Worm (Caenorhabditis elegans): ENCODE measurements around the gene Y39B6A.5.

Y39B6A.5 gene

ce11 chrV:19125253-19125652, 33.4 kb downstream of the Y39B6A.5 start:
- TF ChIP-seq lsy-2 (tag; optimal IDR thresholded peaks at IDR 0.05) (no peak), blmp-1 (tag; optimal IDR thresholded peaks at IDR 0.05) (no peak), nhr-2 (tag; optimal IDR thresholded peaks at IDR 0.05) (no peak), nhr-237 (tag; optimal IDR thresholded peaks at IDR 0.05) (no peak), unc-62 (GFP tag; optimal IDR thresholded peaks at IDR 0.05) (no peak), nhr-76 (tag; optimal IDR thresholded peaks at IDR 0.05) (no peak), drap-1 (GFP tag; optimal IDR thresholded peaks at IDR 0.05) (no peak), unc-39 (tag; optimal IDR thresholded peaks at IDR 0.05) (no peak), lin-13 (tag; optimal IDR thresholded peaks at IDR 0.05) (no peak)

- TF ChIP-seq nhr-2 (tag; optimal IDR thresholded peaks at IDR 0.05) (no peak), nhr-237 (tag; optimal IDR thresholded peaks at IDR 0.05) (no peak), nhr-76 (tag; optimal IDR thresholded peaks at IDR 0.05) (no peak), pha-4 (tag; optimal IDR thresholded peaks at IDR 0.05) (no peak), elt-3 (tag; optimal IDR thresholded peaks at IDR 0.05) (no peak), ztf-11 (tag; optimal IDR thresholded peaks at IDR 0.05) (no peak), unc-120 (tag; optimal IDR thresholded peaks at IDR 0.05; ENCODE audit: poor library complexity, severe bottlenecking) (no peak), hlh-1 (tag; optimal IDR thresholded peaks at IDR 0.05) (no peak)
Measured at ce11 chrV:19124586-19124985, 34.1 kb downstream of the Y39B6A.5 start, which contains the start of gene bed-1. Gene bed-1 (minus strand): TSS chrV:19124922.

DNA sequence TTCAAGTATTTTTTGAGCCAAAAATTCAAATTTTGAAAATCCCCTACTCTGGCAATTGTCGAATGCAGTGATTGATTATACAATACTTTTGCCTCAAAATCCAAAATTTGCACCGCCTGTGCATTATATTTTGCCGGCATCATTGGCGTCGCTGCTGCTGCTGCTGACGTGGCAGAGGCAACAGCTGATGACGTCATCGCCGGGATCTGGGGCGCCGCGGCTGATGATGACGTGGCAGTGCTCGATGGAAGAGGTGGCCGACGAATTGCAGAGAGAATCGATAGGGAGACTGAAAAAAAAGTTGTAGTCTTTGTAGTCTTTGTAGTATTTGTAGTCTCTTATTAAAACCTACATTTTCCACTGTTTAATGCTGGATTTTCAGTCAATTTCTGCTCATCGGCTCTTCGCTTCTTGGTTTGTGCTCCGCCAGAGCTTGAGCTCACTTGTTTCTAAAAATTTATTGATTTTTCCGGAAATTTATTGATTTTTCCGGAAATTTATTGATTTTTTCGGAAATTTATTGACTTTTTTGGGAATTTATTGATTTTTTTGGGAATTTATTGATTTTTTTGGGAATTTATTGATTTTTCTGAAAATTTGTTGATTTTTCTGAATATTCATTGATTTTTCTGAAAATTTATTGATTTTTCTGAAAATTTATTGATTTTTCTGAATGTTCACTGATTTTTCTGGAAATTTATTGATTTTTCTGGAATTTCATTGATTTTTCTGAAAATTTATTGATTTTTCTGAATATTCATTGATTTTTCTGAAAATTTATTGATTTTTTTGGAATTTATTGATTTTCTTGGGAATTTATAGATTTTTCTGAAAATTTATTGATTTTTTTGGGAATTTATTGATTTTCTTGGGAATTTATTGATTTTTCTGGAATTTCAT, 37.7 kb downstream of the Y39B6A.5 start:
- no peak for TF ChIP-seq nhr-12 (tag; optimal IDR thresholded peaks at IDR 0.05)
- peak; percentile 63 for TF ChIP-seq zip-8 (tag; optimal IDR thresholded peaks at IDR 0.05)
- no peak for TF ChIP-seq ceh-43 (GFP tag; optimal IDR thresholded peaks at IDR 0.05)

DNA sequence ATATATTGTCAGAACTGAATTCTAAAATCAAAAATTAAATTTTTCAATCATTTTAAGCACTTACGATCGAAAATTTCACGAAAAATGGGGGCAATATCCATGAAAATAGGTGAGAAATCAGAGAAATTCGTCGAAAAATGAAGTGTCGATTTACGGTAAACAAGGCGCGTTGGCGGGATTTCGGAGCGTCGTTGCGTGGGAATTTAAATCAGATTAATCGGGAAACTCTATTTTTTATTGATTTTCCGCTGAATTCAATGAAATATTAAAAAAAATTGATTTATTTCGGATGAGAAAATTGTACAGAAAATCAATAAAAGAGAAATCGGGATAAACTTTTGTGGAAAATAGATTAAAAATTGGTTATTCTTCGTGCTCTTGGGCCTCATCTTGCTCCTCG, 39.4 kb downstream of the Y39B6A.5 start, which contains the start of gene Y39B6A.13:
Y39B6A.13 (minus strand) TSS at position 166 of the 400 bp plus-strand sequence.
- no peak for TF ChIP-seq ztf-11 (tag; optimal IDR thresholded peaks at IDR 0.05)
- TF ChIP-seq elt-3 (tag; optimal IDR thresholded peaks at IDR 0.05), result no peak
- no peak for TF ChIP-seq drap-1 (GFP tag; optimal IDR thresholded peaks at IDR 0.05)
- TF ChIP-seq tbx-8 (GFP tag; optimal IDR thresholded peaks at IDR 0.05), result no peak
- no peak for TF ChIP-seq bed-3 (GFP tag; optimal IDR thresholded peaks at IDR 0.05)
- peak; percentile 86 for TF ChIP-seq ces-1 (GFP tag; optimal IDR thresholded peaks at IDR 0.05)
- no peak for TF ChIP-seq ham-2 (GFP tag; optimal IDR thresholded peaks at IDR 0.05)
- no peak for TF ChIP-seq unc-62 (GFP tag; optimal IDR thresholded peaks at IDR 0.05)
- TF ChIP-seq zip-8 (tag; optimal IDR thresholded peaks at IDR 0.05), result no peak
- no peak for TF ChIP-seq mls-2 (tag; optimal IDR thresholded peaks at IDR 0.05)
- no peak for TF ChIP-seq cnd-1 (tag; optimal IDR thresholded peaks at IDR 0.05)
- TF ChIP-seq M03D4.4 (tag; optimal IDR thresholded peaks at IDR 0.05), result no peak
- no peak for TF ChIP-seq nhr-2 (tag; optimal IDR thresholded peaks at IDR 0.05)
- TF ChIP-seq nhr-76 (tag; optimal IDR thresholded peaks at IDR 0.05), result no peak
- TF ChIP-seq snpc-4 (tag; optimal IDR thresholded peaks at IDR 0.05), result no peak
- TF ChIP-seq pha-4 (tag; optimal IDR thresholded peaks at IDR 0.05), result peak; percentile 12
- TF ChIP-seq lin-32 (GFP tag; optimal IDR thresholded peaks at IDR 0.05), result no peak
- peak; percentile 17 for TF ChIP-seq lsy-2 (tag; optimal IDR thresholded peaks at IDR 0.05)
- TF ChIP-seq mab-5 (tag; optimal IDR thresholded peaks at IDR 0.05), result no peak
- peak; percentile 3 for TF ChIP-seq lin-13 (tag; optimal IDR thresholded peaks at IDR 0.05)

- TF ChIP-seq nhr-237 (tag; optimal IDR thresholded peaks at IDR 0.05) (no peak), unc-62 (GFP tag; optimal IDR thresholded peaks at IDR 0.05) (no peak), sem-2 (GFP tag; optimal IDR thresholded peaks at IDR 0.05) (no peak), ces-1 (GFP tag; optimal IDR thresholded peaks at IDR 0.05) (no peak), unc-120 (tag; optimal IDR thresholded peaks at IDR 0.05; ENCODE audit: poor library complexity, severe bottlenecking) (no peak), ceh-39 (tag; optimal IDR thresholded peaks at IDR 0.05) (no peak), ham-2 (GFP tag; optimal IDR thresholded peaks at IDR 0.05) (no peak), nhr-76 (tag; optimal IDR thresholded peaks at IDR 0.05) (no peak), lin-13 (tag; optimal IDR thresholded peaks at IDR 0.05) (no peak), mls-2 (tag; optimal IDR thresholded peaks at IDR 0.05) (no peak), elt-3 (tag; optimal IDR thresholded peaks at IDR 0.05) (no peak), drap-1 (GFP tag; optimal IDR thresholded peaks at IDR 0.05) (no peak), cnd-1 (tag; optimal IDR thresholded peaks at IDR 0.05) (no peak), lin-32 (GFP tag; optimal IDR thresholded peaks at IDR 0.05) (no peak), unc-39 (tag; optimal IDR thresholded peaks at IDR 0.05) (no peak), zip-8 (tag; optimal IDR thresholded peaks at IDR 0.05) (no peak), hlh-1 (tag; optimal IDR thresholded peaks at IDR 0.05) (no peak), blmp-1 (tag; optimal IDR thresholded peaks at IDR 0.05) (no peak), mep-1 (tag; optimal IDR thresholded peaks at IDR 0.05) (no peak)
Measured at ce11 chrV:19118312-19118711, 40.4 kb downstream of the Y39B6A.5 start, which contains the start of gene pro-3. Gene pro-3 (minus strand): TSS chrV:19118412.
